Fruit fly (Drosophila melanogaster): ENCODE measurements around the gene kar.

Gene kar

DNA sequence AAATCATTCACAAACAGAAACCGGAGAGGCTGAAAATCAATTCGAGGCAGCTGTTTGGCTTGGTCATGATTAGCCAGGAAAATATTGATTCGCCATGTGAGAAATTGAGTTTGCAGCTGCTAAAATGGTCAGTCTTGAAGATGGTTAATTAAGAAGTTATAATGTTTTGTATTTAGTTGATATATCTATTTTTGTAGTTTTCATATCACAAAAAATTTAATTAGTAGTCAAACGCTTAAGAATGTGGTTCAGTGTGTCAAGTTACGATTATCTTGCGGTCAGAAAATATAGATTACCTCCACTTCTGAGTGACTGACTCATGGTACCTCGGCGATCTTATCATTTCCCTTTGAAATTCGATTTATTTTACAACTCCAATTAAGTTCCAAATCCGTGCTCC, 42.2 kb downstream of the kar start:
- TF ChIP-seq kay (GFP tag; ENCODE audit: borderline replicate concordance) (peak; percentile 54), pad (GFP tag; optimal IDR thresholded peaks at IDR 0.05) (no peak)

dm6 chr3R:12645771-12646317, 43.3 kb downstream of the kar start:
- no peak for TF ChIP-seq CG7045 (GFP tag; optimal IDR thresholded peaks at IDR 0.05)
- TF ChIP-seq Clk (GFP tag; optimal IDR thresholded peaks at IDR 0.05) = no peak
- TF ChIP-seq CG7101 (tag; optimal IDR thresholded peaks at IDR 0.05) = no peak
- TF ChIP-seq CG14711 (tag; optimal IDR thresholded peaks at IDR 0.05) = no peak
- TF ChIP-seq Mnt (GFP tag; optimal IDR thresholded peaks at IDR 0.05) = no peak

DNA sequence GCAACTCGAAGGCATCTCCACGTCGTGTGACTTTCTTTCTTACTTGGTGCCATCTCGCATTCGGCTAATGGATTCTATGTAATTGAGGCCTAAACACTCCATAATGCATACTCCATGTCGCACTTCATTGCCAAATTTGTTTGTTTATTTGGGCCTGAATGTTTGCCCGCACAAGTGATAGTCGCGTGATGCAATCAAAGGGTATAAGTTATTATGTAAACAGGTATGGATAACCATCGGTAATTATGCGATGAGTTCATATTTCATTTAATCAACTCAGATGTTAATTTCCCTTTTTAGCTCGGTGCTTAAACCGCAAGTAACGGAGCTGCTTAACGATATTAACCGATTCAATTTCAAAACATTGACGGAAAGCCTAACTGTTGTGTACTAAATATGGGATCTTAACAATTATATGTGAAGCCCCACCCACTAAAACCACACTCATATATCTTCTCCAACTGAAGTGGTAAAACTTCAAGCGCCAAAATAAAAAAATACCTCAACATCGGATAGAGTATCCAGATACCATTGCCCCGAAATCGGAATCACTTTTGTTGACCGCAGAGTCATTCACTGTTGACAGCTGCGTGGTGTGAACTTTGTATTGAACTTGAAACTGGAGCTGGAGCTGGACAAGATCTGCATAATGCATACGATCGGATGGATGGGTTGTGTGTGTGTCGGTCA, 44.4 kb downstream of the kar start:
- TF ChIP-seq bab1 (GFP tag; optimal IDR thresholded peaks at IDR 0.05) = no peak
- TF ChIP-seq CG14711 (tag; optimal IDR thresholded peaks at IDR 0.05) = no peak
- TF ChIP-seq toe (GFP tag; optimal IDR thresholded peaks at IDR 0.05) = no peak
- TF ChIP-seq kay (GFP tag; ENCODE audit: borderline replicate concordance) = no peak
- TF ChIP-seq CG5204 (GFP tag; optimal IDR thresholded peaks at IDR 0.05) = no peak
- TF ChIP-seq pad (GFP tag; optimal IDR thresholded peaks at IDR 0.05) = no peak
- TF ChIP-seq Clk (GFP tag; optimal IDR thresholded peaks at IDR 0.05) = no peak
- no peak for TF ChIP-seq CG33017 (tag; optimal IDR thresholded peaks at IDR 0.05)
- no peak for TF ChIP-seq CG11617 (GFP tag; optimal IDR thresholded peaks at IDR 0.05)
- no peak for TF ChIP-seq cic (GFP tag; optimal IDR thresholded peaks at IDR 0.05)
- TF ChIP-seq CG7101 (tag; optimal IDR thresholded peaks at IDR 0.05) = no peak

DNA sequence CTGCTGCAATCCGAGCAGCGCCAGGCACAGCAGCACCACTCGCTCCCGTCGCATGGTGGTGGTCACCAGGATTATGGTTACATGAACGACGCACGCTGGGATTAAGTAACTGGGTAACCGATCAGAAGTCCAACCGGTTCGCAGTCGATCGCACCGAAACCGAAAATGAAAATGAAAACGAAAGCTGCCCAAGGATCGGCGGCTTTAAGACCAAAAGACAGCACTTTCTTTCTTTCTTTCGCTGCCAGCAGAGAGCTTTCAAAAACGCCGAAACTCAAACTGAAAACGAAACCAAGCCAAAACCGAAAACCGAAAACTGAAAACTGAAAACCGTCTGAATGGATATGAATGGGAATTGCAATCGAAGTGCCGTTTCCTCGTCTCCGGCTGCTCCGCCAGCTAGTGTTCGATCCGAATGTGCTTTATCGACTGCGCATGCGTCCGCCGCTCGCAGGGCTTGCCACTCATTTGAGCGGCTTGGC, 47.1 kb downstream of the kar start, which contains the start of gene CG6753:
Gene CG6753 (minus strand): TSS at position 432 of the 482 bp plus-strand sequence.
- no peak for TF ChIP-seq ovo (GFP tag; optimal IDR thresholded peaks at IDR 0.05)
- no peak for TF ChIP-seq Clk (GFP tag; optimal IDR thresholded peaks at IDR 0.05)
- no peak for TF ChIP-seq CG7045 (GFP tag; optimal IDR thresholded peaks at IDR 0.05)
- TF ChIP-seq pad (GFP tag; optimal IDR thresholded peaks at IDR 0.05) = no peak
- no peak for TF ChIP-seq CG1620 (GFP tag; optimal IDR thresholded peaks at IDR 0.05)
- no peak for TF ChIP-seq tj (GFP tag; optimal IDR thresholded peaks at IDR 0.05)
- no peak for TF ChIP-seq Hr96 (GFP tag; optimal IDR thresholded peaks at IDR 0.05)
- no peak for TF ChIP-seq CG14711 (tag; optimal IDR thresholded peaks at IDR 0.05)
- no peak for TF ChIP-seq CG11617 (GFP tag; optimal IDR thresholded peaks at IDR 0.05)
- TF ChIP-seq Crg-1 (GFP tag; optimal IDR thresholded peaks at IDR 0.05) = no peak
- no peak for TF ChIP-seq CG5204 (GFP tag; optimal IDR thresholded peaks at IDR 0.05)
- TF ChIP-seq CG12768 (GFP tag; optimal IDR thresholded peaks at IDR 0.05) = no peak
- no peak for TF ChIP-seq CG7101 (tag; optimal IDR thresholded peaks at IDR 0.05)
- TF ChIP-seq cic (GFP tag; optimal IDR thresholded peaks at IDR 0.05) = no peak
- no peak for TF ChIP-seq cnc (optimal IDR thresholded peaks at IDR 0.05)
- no peak for TF ChIP-seq Mnt (GFP tag; optimal IDR thresholded peaks at IDR 0.05)

- no peak for TF ChIP-seq toe (GFP tag; optimal IDR thresholded peaks at IDR 0.05)
- no peak for TF ChIP-seq ovo (GFP tag; optimal IDR thresholded peaks at IDR 0.05)
- TF ChIP-seq Clk (GFP tag; optimal IDR thresholded peaks at IDR 0.05) = no peak
- TF ChIP-seq pad (GFP tag; optimal IDR thresholded peaks at IDR 0.05) = no peak
- TF ChIP-seq Mnt (GFP tag; optimal IDR thresholded peaks at IDR 0.05) = no peak
- TF ChIP-seq kay (GFP tag; ENCODE audit: borderline replicate concordance) = no peak
- TF ChIP-seq CG33017 (tag; optimal IDR thresholded peaks at IDR 0.05) = no peak
- TF ChIP-seq bab1 (GFP tag; optimal IDR thresholded peaks at IDR 0.05) = no peak
- no peak for TF ChIP-seq CG12768 (GFP tag; optimal IDR thresholded peaks at IDR 0.05)
- no peak for TF ChIP-seq CG7101 (tag; optimal IDR thresholded peaks at IDR 0.05)
- no peak for TF ChIP-seq Hr96 (GFP tag; optimal IDR thresholded peaks at IDR 0.05)
Observed at dm6 chr3R:12641620-12642019, 47.5 kb downstream of the kar start.

dm6 chr3R:12637961-12638531, 51.1 kb downstream of the kar start, which contains the start of gene CG11608:
Gene CG11608, plus strand, starts transcription at chr3R:12638481.
- TF ChIP-seq CG11617 (GFP tag; optimal IDR thresholded peaks at IDR 0.05) (no peak), kay (GFP tag; ENCODE audit: borderline replicate concordance) (peak; percentile 60), bab1 (GFP tag; optimal IDR thresholded peaks at IDR 0.05) (no peak)

dm6 chr3R:12636240-12636639, 52.9 kb downstream of the kar start, which contains the start of gene CG11600:
Gene CG11600, plus strand, starts transcription at chr3R:12636540.
- no peak for TF ChIP-seq Crg-1 (GFP tag; optimal IDR thresholded peaks at IDR 0.05)
- no peak for TF ChIP-seq Hr96 (GFP tag; optimal IDR thresholded peaks at IDR 0.05)
- no peak for TF ChIP-seq CG11617 (GFP tag; optimal IDR thresholded peaks at IDR 0.05)
- no peak for TF ChIP-seq CG1620 (GFP tag; optimal IDR thresholded peaks at IDR 0.05)
- no peak for TF ChIP-seq bab1 (GFP tag; optimal IDR thresholded peaks at IDR 0.05)
- no peak for TF ChIP-seq pad (GFP tag; optimal IDR thresholded peaks at IDR 0.05)
- TF ChIP-seq CG7045 (GFP tag; optimal IDR thresholded peaks at IDR 0.05) = no peak
- TF ChIP-seq CG7101 (tag; optimal IDR thresholded peaks at IDR 0.05) = no peak
- TF ChIP-seq Clk (GFP tag; optimal IDR thresholded peaks at IDR 0.05) = no peak
- no peak for TF ChIP-seq CG5204 (GFP tag; optimal IDR thresholded peaks at IDR 0.05)
- no peak for TF ChIP-seq toe (GFP tag; optimal IDR thresholded peaks at IDR 0.05)
- TF ChIP-seq ovo (GFP tag; optimal IDR thresholded peaks at IDR 0.05) = no peak
- TF ChIP-seq CG14711 (tag; optimal IDR thresholded peaks at IDR 0.05) = no peak
- no peak for TF ChIP-seq kay (GFP tag; ENCODE audit: borderline replicate concordance)
- TF ChIP-seq CG12768 (GFP tag; optimal IDR thresholded peaks at IDR 0.05) = no peak
- no peak for TF ChIP-seq CG33017 (tag; optimal IDR thresholded peaks at IDR 0.05)
- no peak for TF ChIP-seq cnc (optimal IDR thresholded peaks at IDR 0.05)
- TF ChIP-seq cic (GFP tag; optimal IDR thresholded peaks at IDR 0.05) = no peak
- no peak for TF ChIP-seq tj (GFP tag; optimal IDR thresholded peaks at IDR 0.05)
